Worm (Caenorhabditis elegans) whole organism, early embryonic: ENCODE data around the gene abce-1.

ENCODE experiments used
- B0310.2 ChIP-seq: sonication (generic microtip); optimal IDR thresholded peaks from 2 replicates; lab custom pipeline; 2016; ENCODE audit warnings: mild to moderate bottlenecking, missing genetic modification characterization, missing compliant biosample characterization
- F13C5.2 ChIP-seq: sonication (generic microtip); optimal IDR thresholded peaks from 2 replicates; lab custom pipeline; 2017; ENCODE audit warnings: mild to moderate bottlenecking, missing genetic modification characterization, inconsistent platforms, missing compliant biosample characterization
- aly-1 ChIP-seq: sonication (generic microtip); optimal IDR thresholded peaks from 2 replicates; lab custom pipeline; 2016; ENCODE audit warnings: missing genetic modification characterization, missing compliant biosample characterization
- ama-1 ChIP-seq: fragments of 150-350 bp; optimal IDR thresholded peaks from 2 replicates; lab custom pipeline; 2014
- ceh-13 ChIP-seq: fragments of 200-800 bp; sonication (Bioruptor generic); optimal IDR thresholded peaks from 2 replicates; lab custom pipeline; 2018; ENCODE audit warnings: mild to moderate bottlenecking, missing genetic modification characterization, missing compliant biosample characterization
- ceh-36 ChIP-seq: sonication (generic microtip); optimal IDR thresholded peaks from 2 replicates; lab custom pipeline; 2016; ENCODE audit warnings: missing genetic modification characterization, inconsistent platforms, missing compliant biosample characterization
- ets-7 ChIP-seq: sonication (generic microtip); optimal IDR thresholded peaks from 2 replicates; lab custom pipeline; 2016; ENCODE audit warnings: missing genotype, missing genetic modification characterization, missing compliant biosample characterization
- flt-1 ChIP-seq: fragments of 200-800 bp; sonication (Bioruptor generic); IDR thresholded peaks from 2 replicates; pipeline ENCODE4 v1.3.6; 2022; ENCODE audit warnings: missing genetic modification characterization, missing compliant biosample characterization
- hmbx-1 ChIP-seq: sonication (generic microtip); optimal IDR thresholded peaks from 2 replicates; lab custom pipeline; 2016; ENCODE audit warnings: mild to moderate bottlenecking, missing genetic modification characterization, missing compliant biosample characterization
- hmg-4 ChIP-seq: fragments of 200-800 bp; sonication (Bioruptor generic); optimal IDR thresholded peaks from 2 replicates; lab custom pipeline; 2018; ENCODE audit warnings: mild to moderate bottlenecking, missing genetic modification characterization, missing compliant biosample characterization
- hnd-1 ChIP-seq: sonication (generic microtip); optimal IDR thresholded peaks from 2 replicates; lab custom pipeline; 2016; ENCODE audit warnings: missing genetic modification characterization, missing compliant biosample characterization
- pes-1 ChIP-seq: fragments of 200-800 bp; sonication (Bioruptor generic); IDR thresholded peaks from 2 replicates; pipeline ENCODE4 v1.3.6; 2022; ENCODE audit warnings: missing genetic modification reagents, missing genetic modification characterization, missing compliant biosample characterization
- scrt-1 ChIP-seq: fragments of 200-800 bp; sonication (Bioruptor generic); IDR thresholded peaks from 2 replicates; pipeline ENCODE4 v1.3.6; 2022; ENCODE audit warnings: missing genetic modification characterization, missing compliant biosample characterization
- sea-1 ChIP-seq: fragments of 200-800 bp; sonication (Bioruptor generic); conservative IDR thresholded peaks from 2 replicates; pipeline ENCODE4 v1.3.6; 2022; ENCODE audit warnings: missing genetic modification characterization, missing compliant biosample characterization
- tbx-11 ChIP-seq: fragments of 200-800 bp; sonication (Bioruptor generic); IDR thresholded peaks from 2 replicates; pipeline ENCODE4 v1.3.6; 2022; ENCODE audit warnings: missing genetic modification characterization, missing compliant biosample characterization
- tbx-37 ChIP-seq: fragments of 200-800 bp; sonication (Bioruptor generic); conservative IDR thresholded peaks from 2 replicates; pipeline ENCODE4 v1.3.6; 2022; ENCODE audit warnings: missing genetic modification reagents, missing genetic modification characterization, missing compliant biosample characterization
- tra-4 ChIP-seq: sonication (generic microtip); optimal IDR thresholded peaks from 2 replicates; lab custom pipeline; 2017; ENCODE audit warnings: missing genetic modification characterization, missing compliant biosample characterization

The abce-1 gene

ce11 chrIII:13164902-13165301, 11.3 kb downstream of the abce-1 start:
- TF ChIP-seq ceh-36 (tag; lab: Kevin White, UChicago) = no peak
- TF ChIP-seq hnd-1 (tag; lab: Kevin White, UChicago) = no peak
- TF ChIP-seq hmg-4 = no peak
- TF ChIP-seq F13C5.2 (tag; lab: Kevin White, UChicago) = no peak

ce11 chrIII:13169464-13169966, 15.9 kb downstream of the abce-1 start, which contains the start of the genes snpc-1.2 and Y39E4B.5:
snpc-1.2 (minus strand) TSS chrIII:13169541.
Y39E4B.5 (plus strand) TSS chrIII:13169916.
- TF ChIP-seq hnd-1 (tag; lab: Kevin White, UChicago) (no peak), hmg-4 (no peak), scrt-1 (no peak), hmbx-1 (tag; lab: Kevin White, UChicago) (no peak), pes-1 (GFP tag; lab: Robert Waterston, UW) (no peak), tra-4 (no peak), ama-1 (no peak), tbx-37 (GFP tag; lab: Robert Waterston, UW) (no peak), ceh-36 (tag; lab: Kevin White, UChicago) (no peak)

- TF ChIP-seq scrt-1 (no peak), aly-1 (tag; lab: Kevin White, UChicago) (no peak), B0310.2 (no peak), tbx-37 (GFP tag; lab: Robert Waterston, UW) (no peak), ceh-36 (tag; lab: Kevin White, UChicago) (no peak), tra-4 (no peak), ceh-13 (GFP tag; lab: Kevin White, UChicago) (no peak), ets-7 (tag; lab: Kevin White, UChicago) (no peak), ama-1 (no peak), hmg-4 (no peak), pes-1 (GFP tag; lab: Robert Waterston, UW) (no peak), hnd-1 (tag; lab: Kevin White, UChicago) (no peak)
Observed at ce11 chrIII:13173687-13174086, 20.1 kb downstream of the abce-1 start.

ce11 chrIII:13176876-13177275, 23.3 kb downstream of the abce-1 start:
- TF ChIP-seq F13C5.2 (tag; lab: Kevin White, UChicago) = no peak
- TF ChIP-seq aly-1 (tag; lab: Kevin White, UChicago) = no peak
- no peak for TF ChIP-seq ets-7 (tag; lab: Kevin White, UChicago)
- no peak for TF ChIP-seq hmbx-1 (tag; lab: Kevin White, UChicago)
- TF ChIP-seq hmg-4 = no peak
- no peak for TF ChIP-seq tbx-11 (GFP tag; lab: Robert Waterston, UW)
- no peak for TF ChIP-seq pes-1 (GFP tag; lab: Robert Waterston, UW)
- TF ChIP-seq tra-4 = no peak
- TF ChIP-seq flt-1 (GFP tag; lab: Robert Waterston, UW) = no peak
- no peak for TF ChIP-seq ceh-36 (tag; lab: Kevin White, UChicago)
- no peak for TF ChIP-seq ceh-13 (GFP tag; lab: Kevin White, UChicago)
- no peak for TF ChIP-seq tbx-37 (GFP tag; lab: Robert Waterston, UW)
- no peak for TF ChIP-seq scrt-1
- no peak for TF ChIP-seq sea-1
- no peak for TF ChIP-seq hnd-1 (tag; lab: Kevin White, UChicago)
- no peak for TF ChIP-seq ama-1
- no peak for TF ChIP-seq B0310.2

- TF ChIP-seq hmg-4 (peak; percentile 14), hnd-1 (tag; lab: Kevin White, UChicago) (no peak), F13C5.2 (tag; lab: Kevin White, UChicago) (peak; percentile 13)
Observed at ce11 chrIII:13182003-13182402, 28.4 kb downstream of the abce-1 start.

- no peak for TF ChIP-seq ceh-13 (GFP tag; lab: Kevin White, UChicago)
- TF ChIP-seq tbx-11 (GFP tag; lab: Robert Waterston, UW) = no peak
- no peak for TF ChIP-seq tra-4
- no peak for TF ChIP-seq ets-7 (tag; lab: Kevin White, UChicago)
- TF ChIP-seq tbx-37 (GFP tag; lab: Robert Waterston, UW) = no peak
- no peak for TF ChIP-seq pes-1 (GFP tag; lab: Robert Waterston, UW)
- no peak for TF ChIP-seq hmbx-1 (tag; lab: Kevin White, UChicago)
- TF ChIP-seq aly-1 (tag; lab: Kevin White, UChicago) = no peak
- TF ChIP-seq ceh-36 (tag; lab: Kevin White, UChicago) = no peak
- TF ChIP-seq B0310.2 = no peak
- no peak for TF ChIP-seq hmg-4
- TF ChIP-seq hnd-1 (tag; lab: Kevin White, UChicago) = no peak
- TF ChIP-seq ama-1 = no peak
- TF ChIP-seq F13C5.2 (tag; lab: Kevin White, UChicago) = no peak
- TF ChIP-seq scrt-1 = no peak
- TF ChIP-seq sea-1 = no peak
- TF ChIP-seq flt-1 (GFP tag; lab: Robert Waterston, UW) = no peak
Observed at ce11 chrIII:13187090-13187489, 33.5 kb downstream of the abce-1 start, which contains the start of gene gly-5. gly-5 (plus strand) TSS chrIII:13187390.

- TF ChIP-seq aly-1 (tag; lab: Kevin White, UChicago) = no peak
- no peak for TF ChIP-seq ets-7 (tag; lab: Kevin White, UChicago)
- TF ChIP-seq sea-1 = no peak
- no peak for TF ChIP-seq flt-1 (GFP tag; lab: Robert Waterston, UW)
- peak; percentile 55 for TF ChIP-seq pes-1 (GFP tag; lab: Robert Waterston, UW)
- no peak for TF ChIP-seq F13C5.2 (tag; lab: Kevin White, UChicago)
- TF ChIP-seq scrt-1 = no peak
- peak; percentile 36; the same call in 1 of the 2 replicates for TF ChIP-seq tbx-37 (GFP tag; lab: Robert Waterston, UW)
- no peak for TF ChIP-seq ceh-36 (tag; lab: Kevin White, UChicago)
- TF ChIP-seq B0310.2 = no peak
- no peak for TF ChIP-seq hnd-1 (tag; lab: Kevin White, UChicago)
- TF ChIP-seq hmbx-1 (tag; lab: Kevin White, UChicago) = no peak
- TF ChIP-seq hmg-4 = no peak
- TF ChIP-seq tbx-11 (GFP tag; lab: Robert Waterston, UW) = no peak
- TF ChIP-seq ama-1 = no peak
Observed at ce11 chrIII:13187773-13188172, 34.2 kb downstream of the abce-1 start.

ce11 chrIII:13201079-13201478, 47.5 kb downstream of the abce-1 start:
- TF ChIP-seq ceh-36 (tag; lab: Kevin White, UChicago) (no peak), B0310.2 (no peak), aly-1 (tag; lab: Kevin White, UChicago) (no peak), scrt-1 (no peak), hmbx-1 (tag; lab: Kevin White, UChicago) (no peak), ama-1 (no peak), sea-1 (no peak), F13C5.2 (tag; lab: Kevin White, UChicago) (no peak), tbx-11 (GFP tag; lab: Robert Waterston, UW) (no peak), ets-7 (tag; lab: Kevin White, UChicago) (no peak), tra-4 (no peak), flt-1 (GFP tag; lab: Robert Waterston, UW) (no peak), tbx-37 (GFP tag; lab: Robert Waterston, UW) (no peak), hmg-4 (no peak), ceh-13 (GFP tag; lab: Kevin White, UChicago) (no peak), pes-1 (GFP tag; lab: Robert Waterston, UW) (no peak), hnd-1 (tag; lab: Kevin White, UChicago) (no peak)
